ENCODE assay signal across 1 fruit fly cellular context in the genomic region with DNA sequence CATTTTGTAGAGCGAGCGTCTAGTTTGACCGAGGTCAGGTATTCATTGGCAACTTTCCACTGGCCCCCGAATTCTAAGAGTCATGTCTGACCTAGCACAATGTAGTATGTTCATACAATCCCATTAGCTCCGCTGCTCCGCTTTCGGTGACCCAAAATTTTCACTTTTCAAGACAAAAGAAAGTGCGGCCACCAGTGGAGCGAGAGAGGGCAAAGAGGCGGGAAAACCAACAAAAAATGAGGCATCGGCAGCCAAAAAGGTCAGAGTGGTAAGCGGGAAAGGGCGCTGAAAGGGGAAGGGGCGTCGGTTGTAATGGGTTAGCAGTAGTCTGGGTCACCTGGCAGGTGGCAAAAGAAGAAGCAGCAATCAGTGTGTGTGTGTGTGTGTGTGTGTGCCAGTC.
A peak's percentile ranks its signal among the peaks of the same experiment; 100 is the strongest.
TF ChIP-seq lines count a peak whose summit lies in the region.

No protein-coding gene starts in this region.

TF ChIP-seq in whole organism, embryonic, 481 proteins besides CTCF, POLR2A, EP300 and RAD21 (continued from another document):
- TF ChIP-seq oc (tag; optimal IDR thresholded peaks at IDR 0.05; lab: Kevin White, UChicago), result peak; percentile 46
- TF ChIP-seq CG33557 (GFP tag; optimal IDR thresholded peaks at IDR 0.05; lab: Kevin White, UChicago), result peak; percentile 84
- TF ChIP-seq Med (GFP tag; lab: Kevin White, UChicago), result peak; percentile 38
- no peak for TF ChIP-seq h (optimal IDR thresholded peaks at IDR 0.05; lab: Kevin White, UChicago)
- peak; percentile 35 for TF ChIP-seq CG14710 (tag; optimal IDR thresholded peaks at IDR 0.05; lab: Kevin White, UChicago)
- peak; percentile 37 for TF ChIP-seq CG17385 (GFP tag; optimal IDR thresholded peaks at IDR 0.05; lab: Kevin White, UChicago)
- TF ChIP-seq CG2202 (tag; optimal IDR thresholded peaks at IDR 0.05; lab: Kevin White, UChicago), result peak; percentile 33
- peak in 1 of 3 experiments; percentile 6 for TF ChIP-seq lola (GFP tag; optimal IDR thresholded peaks at IDR 0.05; lab: Kevin White, UChicago)
- peak; percentile 33 for TF ChIP-seq fd64A (GFP tag; optimal IDR thresholded peaks at IDR 0.05; lab: Kevin White, UChicago)
- no peak for TF ChIP-seq Rx (GFP tag; IDR thresholded peaks at IDR 0.05; lab: Robert Waterston, UW)
- TF ChIP-seq vfl (GFP tag; optimal IDR thresholded peaks at IDR 0.05; lab: Kevin White, UChicago), result no peak
- no peak for TF ChIP-seq emc (GFP tag; optimal IDR thresholded peaks at IDR 0.05; lab: Kevin White, UChicago)
- TF ChIP-seq odd (GFP tag; optimal IDR thresholded peaks at IDR 0.05; lab: Kevin White, UChicago), result no peak
- TF ChIP-seq zfh1 (GFP tag; IDR thresholded peaks at IDR 0.05; lab: Robert Waterston, UW), result no peak
- TF ChIP-seq CG9437 (GFP tag; optimal IDR thresholded peaks at IDR 0.05; lab: Kevin White, UChicago), result no peak
- peak in 1 of 2 experiments; percentile 89 for TF ChIP-seq Hr78 (GFP tag; optimal IDR thresholded peaks at IDR 0.05; lab: Kevin White, UChicago)
- peak; percentile 2 for TF ChIP-seq CG10979 (tag; optimal IDR thresholded peaks at IDR 0.05; lab: Kevin White, UChicago)
- 0 out of 3 replicates have a peak, but pooled peaks have one; percentile 25 for TF ChIP-seq mld (GFP tag; IDR thresholded peaks at IDR 0.05; lab: Robert Waterston, UW; ENCODE audit: partially characterized antibody)
- no peak for TF ChIP-seq Ada2b (GFP tag; IDR thresholded peaks at IDR 0.05; lab: Robert Waterston, UW)
- TF ChIP-seq PHDP (tag; optimal IDR thresholded peaks at IDR 0.05; lab: Kevin White, UChicago), result no peak
- TF ChIP-seq HmgZ (tag; optimal IDR thresholded peaks at IDR 0.05; lab: Kevin White, UChicago), result no peak
- peak; percentile 31 for TF ChIP-seq CG6254 (GFP tag; optimal IDR thresholded peaks at IDR 0.05; lab: Kevin White, UChicago)
- no peak for TF ChIP-seq Sry-β (GFP tag; optimal IDR thresholded peaks at IDR 0.05; lab: Kevin White, UChicago)
- no peak for TF ChIP-seq zen (tag; optimal IDR thresholded peaks at IDR 0.05; lab: Kevin White, UChicago)
- TF ChIP-seq Sry-δ (GFP tag; optimal IDR thresholded peaks at IDR 0.05; lab: Kevin White, UChicago), result no peak
- TF ChIP-seq CrebB (tag; optimal IDR thresholded peaks at IDR 0.05; lab: Kevin White, UChicago), result no peak
- TF ChIP-seq Blimp-1 (GFP tag; optimal IDR thresholded peaks at IDR 0.05; lab: Kevin White, UChicago), result peak; percentile 100
- peak; percentile 18 for TF ChIP-seq CG1603 (tag; optimal IDR thresholded peaks at IDR 0.05; lab: Kevin White, UChicago)
- TF ChIP-seq sqz (GFP tag; optimal IDR thresholded peaks at IDR 0.05; lab: Kevin White, UChicago), result peak; percentile 10
- TF ChIP-seq CG14965 (GFP tag; optimal IDR thresholded peaks at IDR 0.05; lab: Kevin White, UChicago; ENCODE audit: borderline replicate concordance), result no peak
- peak; percentile 0 for TF ChIP-seq twi (tag; optimal IDR thresholded peaks at IDR 0.05; lab: Kevin White, UChicago)
- peak; percentile 5 for TF ChIP-seq D19A (tag; optimal IDR thresholded peaks at IDR 0.05; lab: Kevin White, UChicago)
